Worm (Caenorhabditis elegans): ENCODE results near the gene C03G6.17.

The C03G6.17 gene

DNA sequence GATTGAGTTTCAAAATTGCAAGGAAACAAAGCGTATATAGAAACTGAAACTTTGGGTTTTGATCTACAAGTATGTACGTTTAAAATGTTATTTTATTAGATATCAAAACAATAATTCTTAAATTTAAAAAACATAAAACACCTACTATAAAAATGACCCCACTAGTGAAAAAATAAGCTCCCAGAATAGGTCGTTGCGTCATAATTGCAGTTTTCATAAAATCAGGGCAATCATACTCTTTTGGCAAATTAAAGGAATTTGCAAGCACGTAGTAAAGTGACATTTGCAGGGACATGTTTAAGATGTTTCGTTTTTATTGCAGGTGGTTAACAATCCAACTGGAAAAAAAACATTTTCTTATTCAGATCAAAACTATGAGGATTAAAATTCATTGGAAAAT, 27.6 kb upstream of the C03G6.17 start, which contains the start of gene srt-6:
srt-6 (minus strand) TSS at position 295 of the 400 bp plus-strand sequence.
- TF ChIP-seq peb-1 (tag; optimal IDR thresholded peaks at IDR 0.05) (no peak), F13H6.1 (tag; optimal IDR thresholded peaks at IDR 0.05) (no peak), snpc-4 (tag; optimal IDR thresholded peaks at IDR 0.05) (no peak), nhr-237 (tag; optimal IDR thresholded peaks at IDR 0.05) (no peak), ceh-82 (tag; optimal IDR thresholded peaks at IDR 0.05) (no peak), sma-9 (GFP tag; optimal IDR thresholded peaks at IDR 0.05) (no peak), sma-9 (tag; optimal IDR thresholded peaks at IDR 0.05) (no peak), sem-4 (tag; optimal IDR thresholded peaks at IDR 0.05) (no peak), nhr-6 (tag; optimal IDR thresholded peaks at IDR 0.05) (no peak), nhr-10 (tag; optimal IDR thresholded peaks at IDR 0.05) (no peak), skn-1 (tag; optimal IDR thresholded peaks at IDR 0.05) (no peak), nhr-12 (tag; optimal IDR thresholded peaks at IDR 0.05) (no peak)

ce11 chrV:7403501-7403900, 22.6 kb upstream of the C03G6.17 start:
- TF ChIP-seq zag-1 (tag; optimal IDR thresholded peaks at IDR 0.05) (no peak), sem-4 (tag; optimal IDR thresholded peaks at IDR 0.05) (no peak), ztf-11 (tag; optimal IDR thresholded peaks at IDR 0.05) (no peak), egl-27 (tag; optimal IDR thresholded peaks at IDR 0.05) (no peak), sma-3 (GFP tag; optimal IDR thresholded peaks at IDR 0.05) (no peak), mab-5 (tag; optimal IDR thresholded peaks at IDR 0.05) (no peak), C34F6.9 (tag; optimal IDR thresholded peaks at IDR 0.05) (no peak)

DNA sequence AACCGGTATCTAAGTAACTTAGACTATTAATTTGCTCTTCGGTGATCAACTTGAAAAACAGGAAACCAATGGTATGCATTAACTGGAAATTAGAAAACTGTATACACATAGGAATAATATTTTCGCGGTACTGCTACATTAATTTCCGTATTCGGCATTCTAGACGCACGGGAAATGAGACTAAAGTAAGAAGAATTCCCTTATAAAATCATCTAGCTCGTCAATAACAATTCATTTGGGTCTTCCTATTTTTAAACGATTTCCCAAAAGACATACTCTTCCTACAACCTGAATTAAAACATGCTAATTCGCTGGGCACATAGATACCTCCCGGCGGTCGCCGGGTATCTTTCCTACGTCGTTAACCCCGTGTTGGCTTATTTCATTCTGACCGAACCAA, 21.4 kb upstream of the C03G6.17 start, which contains the start of gene srj-13:
srj-13 (plus strand) TSS at position 301 of the 400 bp plus-strand sequence.
- no peak for TF ChIP-seq skn-1 (tag; optimal IDR thresholded peaks at IDR 0.05)
- TF ChIP-seq elt-1 (tag; optimal IDR thresholded peaks at IDR 0.05): no peak
- no peak for TF ChIP-seq nhr-6 (tag; optimal IDR thresholded peaks at IDR 0.05)
- TF ChIP-seq alr-1 (tag; optimal IDR thresholded peaks at IDR 0.05): no peak
- no peak for TF ChIP-seq aly-2 (tag; optimal IDR thresholded peaks at IDR 0.05)
- TF ChIP-seq nhr-21 (tag; optimal IDR thresholded peaks at IDR 0.05): no peak
- TF ChIP-seq nhr-11 (tag; optimal IDR thresholded peaks at IDR 0.05): no peak
- TF ChIP-seq mbf-1 (tag; optimal IDR thresholded peaks at IDR 0.05): no peak
- no peak for TF ChIP-seq snpc-4 (tag; optimal IDR thresholded peaks at IDR 0.05)
- no peak for TF ChIP-seq unc-55 (GFP tag; optimal IDR thresholded peaks at IDR 0.05)
- no peak for TF ChIP-seq sma-3 (GFP tag; optimal IDR thresholded peaks at IDR 0.05)
- TF ChIP-seq zag-1 (tag; optimal IDR thresholded peaks at IDR 0.05): no peak

ce11 chrV:7400588-7400987, 19.7 kb upstream of the C03G6.17 start, which contains the start of gene srx-60:
Gene srx-60 (plus strand): TSS chrV:7400888.
- TF ChIP-seq peb-1 (tag; optimal IDR thresholded peaks at IDR 0.05): no peak
- TF ChIP-seq nhr-12 (tag; optimal IDR thresholded peaks at IDR 0.05): no peak
- TF ChIP-seq lin-39 (tag; optimal IDR thresholded peaks at IDR 0.05): no peak
- TF ChIP-seq dmd-4 (tag; optimal IDR thresholded peaks at IDR 0.05): no peak
- no peak for TF ChIP-seq unc-39 (tag; optimal IDR thresholded peaks at IDR 0.05)
- no peak for TF ChIP-seq C34F6.9 (tag; optimal IDR thresholded peaks at IDR 0.05)
- TF ChIP-seq sma-3 (GFP tag; optimal IDR thresholded peaks at IDR 0.05): no peak
- TF ChIP-seq nhr-10 (tag; optimal IDR thresholded peaks at IDR 0.05): no peak
- no peak for TF ChIP-seq nhr-77 (tag; optimal IDR thresholded peaks at IDR 0.05)

DNA sequence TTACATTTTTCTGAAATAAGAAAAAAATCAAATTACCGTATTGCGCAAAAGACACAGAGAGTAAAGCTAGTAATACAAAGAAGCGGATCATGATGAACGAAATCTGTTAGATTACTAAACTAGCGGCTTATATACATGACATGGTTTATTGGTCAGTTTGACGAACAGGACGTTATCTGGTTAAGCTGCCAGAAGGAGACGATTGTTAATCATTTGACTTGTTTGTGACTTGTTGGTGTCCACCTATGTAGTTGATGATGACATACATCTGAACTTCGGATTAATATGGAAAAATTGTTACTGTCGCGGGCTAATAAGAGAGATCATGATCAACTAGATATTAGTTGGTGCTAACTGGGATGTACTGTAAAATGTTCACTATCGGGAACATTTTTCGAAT, 19.2 kb upstream of the C03G6.17 start, which contains the start of gene cnc-9:
cnc-9 (minus strand) TSS at position 101 of the 400 bp plus-strand sequence.
- no peak for TF ChIP-seq nhr-12 (tag; optimal IDR thresholded peaks at IDR 0.05)
- TF ChIP-seq egl-27 (tag; optimal IDR thresholded peaks at IDR 0.05): no peak
- TF ChIP-seq lin-13 (GFP tag; optimal IDR thresholded peaks at IDR 0.05): no peak
- no peak for TF ChIP-seq fos-1 (tag; optimal IDR thresholded peaks at IDR 0.05)
- no peak for TF ChIP-seq unc-39 (tag; optimal IDR thresholded peaks at IDR 0.05)
- no peak for TF ChIP-seq unc-62 (GFP tag; optimal IDR thresholded peaks at IDR 0.05)
- no peak for TF ChIP-seq snpc-4 (tag; optimal IDR thresholded peaks at IDR 0.05)
- no peak for TF ChIP-seq ztf-4 (tag; optimal IDR thresholded peaks at IDR 0.05)

ce11 chrV:7399202-7399601, 18.3 kb upstream of the C03G6.17 start, which contains the start of gene gst-41:
Gene gst-41 (minus strand): TSS chrV:7399302.
- no peak for TF ChIP-seq nhr-11 (tag; optimal IDR thresholded peaks at IDR 0.05)
- no peak for TF ChIP-seq nhr-23 (tag; optimal IDR thresholded peaks at IDR 0.05)

Measured in whole organism, L2 larva.